Fruit fly (Drosophila melanogaster) S2 (cell line): ENCODE measurements around the gene CG32365.

ENCODE experiments used
- CG8478 ChIP-seq: fragments of >200 bp; optimal IDR thresholded peaks from 2 replicates; lab custom pipeline; 2018
- CTCF ChIP-seq, 2 experiments: fragments of >200 bp; optimal IDR thresholded peaks; 2 replicates each; lab custom pipeline; 2018

- no peak for TF ChIP-seq CG8478 (lab: Kevin White, UChicago)
- no peak for TF ChIP-seq CTCF (optimal IDR thresholded peaks at IDR 0.05; lab: Kevin White, UChicago)
Observed at dm6 chr3L:7860634-7861431, 8.0 kb upstream of the CG32365 start.
